Worm (Caenorhabditis elegans): ENCODE results near the gene sgt-1.
A peak's percentile ranks its signal among the peaks of the same experiment; 100 is the strongest.

DNA sequence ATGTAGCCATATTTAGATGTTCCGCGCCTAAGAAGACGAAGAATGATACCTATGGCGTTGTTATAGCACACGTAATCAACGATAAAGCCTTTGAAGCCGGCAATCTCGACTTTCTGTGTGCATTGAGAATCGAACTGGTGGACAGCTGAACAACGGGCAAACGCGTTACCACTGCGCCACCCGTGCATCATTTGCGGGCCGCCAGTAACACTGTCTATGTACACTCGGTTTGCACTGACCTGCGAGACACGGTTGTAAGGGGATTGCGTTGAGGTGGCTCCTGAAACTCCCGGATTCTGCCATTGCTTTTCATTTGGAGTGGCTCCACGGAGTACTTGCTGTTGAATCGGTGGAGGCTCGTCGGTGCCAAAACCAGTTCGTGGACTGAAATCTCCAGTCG is 38.8 kb upstream of the sgt-1 start:
- TF ChIP-seq hlh-8 (tag; optimal IDR thresholded peaks at IDR 0.05) (no peak), pax-1 (tag; optimal IDR thresholded peaks at IDR 0.05) (no peak), odd-2 (tag; optimal IDR thresholded peaks at IDR 0.05) (no peak), elt-2 (tag; optimal IDR thresholded peaks at IDR 0.05) (peak; percentile 87), ama-1 (optimal IDR thresholded peaks at IDR 0.05) (peak; percentile 23), tbx-2 (tag; optimal IDR thresholded peaks at IDR 0.05) (peak; percentile 81), ceh-31 (tag; optimal IDR thresholded peaks at IDR 0.05) (peak; percentile 39), fkh-10 (GFP tag; optimal IDR thresholded peaks at IDR 0.05) (no peak), sox-4 (tag; optimal IDR thresholded peaks at IDR 0.05) (peak; percentile 43), hlh-13 (GFP tag; optimal IDR thresholded peaks at IDR 0.05) (peak; percentile 24), ceh-45 (GFP tag; IDR thresholded peaks at IDR 0.05) (no peak), mec-3 (tag; optimal IDR thresholded peaks at IDR 0.05; ENCODE audit: borderline replicate concordance) (peak; percentile 59)

Data from whole organism, late embryonic.